Fruit fly (Drosophila melanogaster) whole organism, embryonic: ENCODE data around the gene Trf4-1.

Experiments
- Aef1 ChIP-seq: fragments of 200-800 bp; sonication (Bioruptor generic); IDR thresholded peaks from 3 replicates; pipeline ENCODE4 v1.3.6; 2022; ENCODE audit warnings: missing biosample characterization, missing genetic modification characterization
- BEAF-32 ChIP-seq: fragments of 200-800 bp; sonication (Bioruptor generic); optimal IDR thresholded peaks from 3 replicates; lab custom pipeline; 2017; ENCODE audit warnings: missing biosample characterization, missing genetic modification characterization, mild to moderate bottlenecking, moderate library complexity, missing genetic modification reagents
- CG11085 ChIP-seq: fragments of 200-800 bp; sonication (Bioruptor generic); IDR thresholded peaks from 2 replicates; pipeline ENCODE4 v1.3.6; 2022; ENCODE audit warnings: missing biosample characterization, missing genetic modification characterization
- CG11456 ChIP-seq: fragments of 200-800 bp; sonication (Bioruptor generic); IDR thresholded peaks from 3 replicates; pipeline ENCODE4 v1.3.6; 2022; ENCODE audit warnings: missing biosample characterization, missing genetic modification characterization
- CG11560 ChIP-seq: fragments of 200-800 bp; sonication (Bioruptor generic); IDR thresholded peaks from 3 replicates; pipeline ENCODE4 v1.3.6; 2022; ENCODE audit warnings: missing biosample characterization, missing genetic modification characterization
- CG12155 ChIP-seq: fragments of 200-800 bp; sonication (Bioruptor generic); optimal IDR thresholded peaks from 3 replicates; lab custom pipeline; 2016; ENCODE audit warnings: missing biosample characterization, missing genetic modification characterization
- CG14860 ChIP-seq: fragments of 200-800 bp; sonication (Bioruptor generic); IDR thresholded peaks from 3 replicates; pipeline ENCODE4 v1.3.6; 2022; ENCODE audit warnings: missing biosample characterization, missing genetic modification characterization; ENCODE audit not compliant: partially characterized antibody
- CG15073 ChIP-seq: fragments of 200-800 bp; sonication (Bioruptor generic); optimal IDR thresholded peaks from 2 replicates; lab custom pipeline; 2016; ENCODE audit warnings: missing biosample characterization, missing genetic modification characterization
- CG17829 ChIP-seq: fragments of 200-800 bp; optimal IDR thresholded peaks from 2 replicates; lab custom pipeline; 2019; ENCODE audit warnings: missing biosample characterization, mild to moderate bottlenecking, missing genetic modification characterization, moderate library complexity
- CG1832 ChIP-seq: fragments of 200-800 bp; sonication (Bioruptor generic); optimal IDR thresholded peaks from 2 replicates; lab custom pipeline; 2017; ENCODE audit warnings: missing biosample characterization, mild to moderate bottlenecking, missing genetic modification characterization, inconsistent platforms
- CG18599 ChIP-seq: fragments of 200-800 bp; sonication (Bioruptor generic); optimal IDR thresholded peaks from 3 replicates; lab custom pipeline; 2017; ENCODE audit warnings: missing biosample characterization, missing genetic modification characterization, mild to moderate bottlenecking, moderate library complexity, missing genetic modification reagents
- CG2202 ChIP-seq: fragments of 200-800 bp; sonication (Bioruptor generic); optimal IDR thresholded peaks from 2 replicates; lab custom pipeline; 2018; ENCODE audit warnings: missing biosample characterization, mild to moderate bottlenecking, missing genetic modification characterization
- CG31365 ChIP-seq: fragments of 200-800 bp; sonication (Bioruptor generic); optimal IDR thresholded peaks from 2 replicates; lab custom pipeline; 2018; ENCODE audit warnings: missing biosample characterization, mild to moderate bottlenecking, missing genetic modification characterization
- CG3726 ChIP-seq: fragments of 200-800 bp; sonication (Bioruptor generic); IDR thresholded peaks from 3 replicates; pipeline ENCODE4, ENCODE4 v1.3.6; 2022; ENCODE audit warnings: missing biosample characterization, missing genetic modification characterization
- CG6175 ChIP-seq: fragments of 200-800 bp; sonication (Bioruptor generic); IDR thresholded peaks from 3 replicates; pipeline ENCODE4 v1.3.6; 2022; ENCODE audit warnings: missing biosample characterization, missing genetic modification characterization
- CG6254 ChIP-seq: fragments of 200-800 bp; sonication (Bioruptor generic); optimal IDR thresholded peaks from 3 replicates; lab custom pipeline; 2017; ENCODE audit warnings: mild to moderate bottlenecking, missing biosample characterization, missing genetic modification reagents, missing genetic modification characterization
- CG6272 ChIP-seq: fragments of 200-800 bp; sonication (Bioruptor generic); IDR thresholded peaks from 2 replicates; pipeline ENCODE4 v1.3.6; 2022; ENCODE audit warnings: missing biosample characterization, missing genetic modification characterization
- CG7839 ChIP-seq: fragments of 200-800 bp; sonication (Bioruptor generic); optimal IDR thresholded peaks from 3 replicates; lab custom pipeline; 2018; ENCODE audit warnings: missing biosample characterization, mild to moderate bottlenecking, missing genetic modification characterization, moderate library complexity
- CG7987 ChIP-seq: fragments of 200-800 bp; sonication (Bioruptor generic); optimal IDR thresholded peaks from 2 replicates; lab custom pipeline; 2018; ENCODE audit warnings: missing biosample characterization, mild to moderate bottlenecking, missing genetic modification characterization, moderate library complexity
- CG8388 ChIP-seq: fragments of 200-800 bp; sonication (Bioruptor generic); optimal IDR thresholded peaks from 2 replicates; lab custom pipeline; 2019; ENCODE audit warnings: missing biosample characterization, mild to moderate bottlenecking, missing genetic modification characterization, moderate library complexity
- CG9727 ChIP-seq: fragments of 200-800 bp; sonication (Bioruptor generic); optimal IDR thresholded peaks from 3 replicates; lab custom pipeline; 2017; ENCODE audit warnings: missing biosample characterization, mild to moderate bottlenecking, missing genetic modification characterization
- Hr3 ChIP-seq: fragments of 200-800 bp; sonication (Bioruptor generic); optimal IDR thresholded peaks from 3 replicates; lab custom pipeline; 2016; ENCODE audit warnings: missing biosample characterization, missing genetic modification characterization
- Max ChIP-seq: fragments of 200-800 bp; sonication (Bioruptor generic); optimal IDR thresholded peaks from 2 replicates; lab custom pipeline; 2016; ENCODE audit warnings: missing biosample characterization, mild to moderate bottlenecking, missing genetic modification characterization
- Myb ChIP-seq: fragments of 200-800 bp; sonication (Bioruptor generic); optimal IDR thresholded peaks from 2 replicates; lab custom pipeline; 2016; ENCODE audit warnings: missing biosample characterization, missing genetic modification characterization
- NFAT ChIP-seq: fragments of 200-800 bp; sonication (Bioruptor generic); IDR thresholded peaks from 2 replicates; pipeline ENCODE4 v1.3.6; 2022; ENCODE audit warnings: missing biosample characterization, missing genetic modification characterization
- Nf-YC ChIP-seq: fragments of 200-800 bp; optimal IDR thresholded peaks from 3 replicates; lab custom pipeline; 2019; ENCODE audit warnings: missing biosample characterization, mild to moderate bottlenecking, missing genetic modification characterization, moderate library complexity
- Sox100B ChIP-seq: fragments of 200-800 bp; sonication (Bioruptor generic); optimal IDR thresholded peaks from 3 replicates; lab custom pipeline; 2018; ENCODE audit warnings: missing biosample characterization, mild to moderate bottlenecking, missing genetic modification characterization
- Sry-β ChIP-seq: fragments of 200-800 bp; sonication (Bioruptor generic); optimal IDR thresholded peaks from 2 replicates; lab custom pipeline; 2018; ENCODE audit warnings: missing biosample characterization, mild to moderate bottlenecking, missing genetic modification characterization, moderate library complexity
- cad ChIP-seq: fragments of >200 bp; optimal IDR thresholded peaks from 2 replicates; lab custom pipeline; 2017; ENCODE audit warnings: missing biosample characterization, missing genetic modification characterization
- chinmo ChIP-seq: fragments of 200-800 bp; sonication (Bioruptor generic); IDR thresholded peaks from 4 replicates; pipeline ENCODE4 v1.3.6; 2022; ENCODE audit warnings: missing biosample characterization, missing genetic modification characterization; ENCODE audit not compliant: partially characterized antibody
- chm ChIP-seq: fragments of 200-800 bp; sonication (Bioruptor generic); IDR thresholded peaks from 2 replicates; pipeline ENCODE4 v1.3.6; 2022; ENCODE audit warnings: missing biosample characterization, missing genetic modification characterization
- ci ChIP-seq: fragments of 200-800 bp; sonication (Bioruptor generic); IDR thresholded peaks from 3 replicates; pipeline ENCODE4 v1.3.6; 2022; ENCODE audit warnings: missing biosample characterization, missing genetic modification characterization
- dmrt11E ChIP-seq: fragments of 200-800 bp; sonication (Bioruptor generic); optimal IDR thresholded peaks from 3 replicates; lab custom pipeline; 2018; ENCODE audit warnings: missing biosample characterization, mild to moderate bottlenecking, missing genetic modification characterization, moderate library complexity
- dysf ChIP-seq: fragments of 200-800 bp; sonication (Bioruptor generic); IDR thresholded peaks from 3 replicates; pipeline ENCODE4 v1.3.6; 2022; ENCODE audit warnings: missing biosample characterization, missing genetic modification characterization
- gfzf ChIP-seq: fragments of 200-800 bp; sonication (Bioruptor generic); optimal IDR thresholded peaks from 2 replicates; lab custom pipeline; 2016; ENCODE audit warnings: missing biosample characterization, mild to moderate bottlenecking, missing genetic modification characterization, moderate library complexity
- gt ChIP-seq: fragments of 200-800 bp; sonication (Bioruptor generic); IDR thresholded peaks from 2 replicates; pipeline ENCODE4 v1.3.6; 2022; ENCODE audit warnings: missing biosample characterization, missing genetic modification characterization
- hb ChIP-seq: fragments of 200-800 bp; sonication (Bioruptor generic); IDR thresholded peaks from 3 replicates; pipeline ENCODE4 v1.3.6; 2022; ENCODE audit warnings: missing biosample characterization, missing genetic modification characterization; ENCODE audit not compliant: partially characterized antibody
- kay ChIP-seq: fragments of 200-800 bp; sonication (Bioruptor generic); optimal IDR thresholded peaks from 2 replicates; lab custom pipeline; 2016; ENCODE audit warnings: missing biosample characterization, missing genetic modification characterization
- knrl ChIP-seq: fragments of 200-800 bp; sonication (Bioruptor generic); IDR thresholded peaks from 3 replicates; pipeline ENCODE4 v1.3.6; 2022; ENCODE audit warnings: missing biosample characterization, missing genetic modification characterization; ENCODE audit not compliant: partially characterized antibody
- lbe ChIP-seq: fragments of 200-800 bp; sonication (Bioruptor generic); optimal IDR thresholded peaks from 2 replicates; lab custom pipeline; 2016; ENCODE audit warnings: missing biosample characterization, mild to moderate bottlenecking, missing genetic modification characterization
- nerfin-1 ChIP-seq: fragments of 200-800 bp; sonication (Bioruptor generic); optimal IDR thresholded peaks from 3 replicates; lab custom pipeline; 2019; ENCODE audit warnings: missing biosample characterization, mild to moderate bottlenecking, missing genetic modification characterization, moderate library complexity
- p53 ChIP-seq: fragments of 200-800 bp; sonication (Bioruptor generic); optimal IDR thresholded peaks from 2 replicates; lab custom pipeline; 2016; ENCODE audit warnings: missing biosample characterization, missing genetic modification characterization
- peb ChIP-seq: fragments of 200-800 bp; sonication (Bioruptor generic); IDR thresholded peaks from 2 replicates; pipeline ENCODE4 v1.3.6; 2022; ENCODE audit warnings: missing biosample characterization, missing genetic modification characterization
- pho ChIP-seq: fragments of 200-800 bp; sonication (Bioruptor generic); optimal IDR thresholded peaks from 2 replicates; lab custom pipeline; 2016; ENCODE audit warnings: missing biosample characterization, missing genetic modification characterization
- psq ChIP-seq: fragments of 200-800 bp; sonication (Bioruptor generic); optimal IDR thresholded peaks from 2 replicates; lab custom pipeline; 2017; ENCODE audit warnings: missing biosample characterization, missing genetic modification characterization
- sens ChIP-seq: fragments of 200-800 bp; sonication (Bioruptor generic); peaks from one replicate; lab custom pipeline; 2016; ENCODE audit warnings: missing biosample characterization, missing genetic modification characterization
- seq ChIP-seq: fragments of 200-800 bp; sonication (Bioruptor generic); IDR thresholded peaks from 2 replicates; pipeline ENCODE4 v1.3.6; 2022; ENCODE audit warnings: missing biosample characterization, missing genetic modification characterization
- shn ChIP-seq: fragments of 200-800 bp; sonication (Bioruptor generic); optimal IDR thresholded peaks from 3 replicates; lab custom pipeline; 2016; ENCODE audit warnings: missing biosample characterization, missing genetic modification characterization
- tin ChIP-seq: fragments of 200-800 bp; sonication (Bioruptor generic); optimal IDR thresholded peaks from 3 replicates; lab custom pipeline; 2016; ENCODE audit warnings: missing biosample characterization, missing genetic modification characterization
- zfh2 ChIP-seq: fragments of 200-800 bp; sonication (Bioruptor generic); optimal IDR thresholded peaks from 2 replicates; lab custom pipeline; 2016; ENCODE audit warnings: missing biosample characterization, missing genetic modification characterization

Gene Trf4-1

DNA sequence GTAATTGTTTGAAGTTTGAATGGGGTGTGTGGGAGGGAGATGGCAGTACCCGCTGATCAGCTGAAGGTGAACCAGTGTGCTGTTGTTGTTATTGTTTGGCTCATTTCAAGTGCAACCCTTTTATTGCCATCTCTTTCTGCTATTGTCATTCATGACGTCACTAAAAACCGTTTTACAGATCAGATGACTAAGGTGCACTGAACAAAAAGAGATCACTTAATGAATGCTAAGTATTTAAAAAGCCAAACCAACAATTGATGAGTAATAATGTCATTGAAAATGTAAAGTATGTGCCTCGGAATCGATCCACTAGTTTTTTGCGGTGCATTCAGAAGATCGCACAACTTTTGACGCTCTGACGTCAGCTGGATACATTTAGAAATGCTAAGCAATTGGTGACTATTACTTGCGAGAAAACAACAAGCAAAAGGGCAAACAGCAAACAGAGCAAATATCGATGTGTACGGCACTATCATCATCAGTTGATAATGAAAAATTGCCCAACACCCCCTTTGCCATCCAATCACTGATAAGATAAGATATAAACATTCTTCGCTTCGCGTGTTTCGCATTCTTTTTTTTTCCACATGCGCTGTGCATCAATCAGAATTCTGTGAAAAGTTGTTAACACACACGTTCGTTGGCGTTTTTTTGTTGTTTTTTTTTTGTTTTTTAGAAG lies 14.7 kb downstream of the Trf4-1 start (continued):
- no peak for TF ChIP-seq CG7987 (GFP tag; lab: Kevin White, UChicago)
- peak; percentile 63 for TF ChIP-seq sens (GFP tag; lab: Kevin White, UChicago)
- no peak for TF ChIP-seq CG2202 (tag; lab: Kevin White, UChicago)
- TF ChIP-seq CG11085 (GFP tag; lab: Robert Waterston, UW), result no peak
- TF ChIP-seq dysf, result peak; percentile 57; the same call in 1 of the 3 replicates
- TF ChIP-seq CG11456, result 0 out of 3 replicates have a peak, but pooled peaks have one; percentile 39
- no peak; the same call in 1 of the 2 replicates for TF ChIP-seq NFAT (GFP tag; lab: Robert Waterston, UW)
- no peak for TF ChIP-seq Max (GFP tag; lab: Kevin White, UChicago)
- TF ChIP-seq peb (GFP tag; lab: Robert Waterston, UW), result no peak
- no peak for TF ChIP-seq tin
- TF ChIP-seq dmrt11E (tag; lab: Kevin White, UChicago), result no peak
- peak; percentile 44; the same call in 2 of the 3 replicates for TF ChIP-seq Aef1
- TF ChIP-seq CG6254 (GFP tag; lab: Kevin White, UChicago), result no peak
- no peak for TF ChIP-seq p53 (GFP tag; lab: Kevin White, UChicago)
- TF ChIP-seq Hr3, result peak; percentile 39
- TF ChIP-seq CG6272, result no peak
- peak; percentile 76; the same call in 3 of the 4 replicates for TF ChIP-seq chinmo
- TF ChIP-seq CG9727 (GFP tag; lab: Kevin White, UChicago), result peak; percentile 35
- no peak for TF ChIP-seq CG31365
- no peak for TF ChIP-seq shn
- no peak for TF ChIP-seq seq (GFP tag; lab: Robert Waterston, UW)
- no peak for TF ChIP-seq gt
- no peak for TF ChIP-seq CG17829 (tag; lab: Kevin White, UChicago)
- TF ChIP-seq chm (GFP tag; lab: Robert Waterston, UW), result no peak; the same call in 1 of the 2 replicates
- TF ChIP-seq CG3726 (GFP tag; lab: Robert Waterston, UW), result no peak
- no peak for TF ChIP-seq CG11560
- TF ChIP-seq Sox100B (GFP tag; lab: Kevin White, UChicago), result peak; percentile 11
- TF ChIP-seq hb (GFP tag; lab: Robert Waterston, UW), result no peak
- TF ChIP-seq nerfin-1 (tag; lab: Kevin White, UChicago), result no peak
- TF ChIP-seq lbe (GFP tag; lab: Kevin White, UChicago), result peak; percentile 25
- TF ChIP-seq Sry-β (GFP tag; lab: Kevin White, UChicago), result no peak
- TF ChIP-seq CG7839 (tag; lab: Kevin White, UChicago), result peak; percentile 56
- peak; percentile 1 for TF ChIP-seq CG12155
- TF ChIP-seq kay (GFP tag; lab: Kevin White, UChicago), result peak; percentile 45
- TF ChIP-seq CG18599, result peak; percentile 57
- peak; percentile 9 for TF ChIP-seq pho (GFP tag; lab: Kevin White, UChicago)
- no peak for TF ChIP-seq knrl (GFP tag; lab: Robert Waterston, UW)
- no peak for TF ChIP-seq BEAF-32
- no peak for TF ChIP-seq cad (GFP tag; lab: Kevin White, UChicago)
- TF ChIP-seq CG6175 (GFP tag; lab: Robert Waterston, UW), result no peak
- peak; percentile 68; the same call in 2 of the 3 replicates for TF ChIP-seq ci (GFP tag; lab: Robert Waterston, UW)
- no peak for TF ChIP-seq CG15073
- TF ChIP-seq CG14860 (GFP tag; lab: Robert Waterston, UW), result no peak
- TF ChIP-seq CG8388 (GFP tag; lab: Kevin White, UChicago), result no peak
- TF ChIP-seq CG1832 (GFP tag; lab: Kevin White, UChicago), result peak; percentile 40
- no peak for TF ChIP-seq Nf-YC (tag; lab: Kevin White, UChicago)
- peak; percentile 31 for TF ChIP-seq zfh2 (GFP tag; lab: Kevin White, UChicago)
- no peak for TF ChIP-seq Myb (GFP tag; lab: Kevin White, UChicago)
- TF ChIP-seq gfzf (GFP tag; lab: Kevin White, UChicago), result no peak
- no peak for TF ChIP-seq psq (GFP tag; lab: Kevin White, UChicago)
